Fruit fly (Drosophila melanogaster): Measurements from ENCODE around the gene eys.

Gene eys

DNA sequence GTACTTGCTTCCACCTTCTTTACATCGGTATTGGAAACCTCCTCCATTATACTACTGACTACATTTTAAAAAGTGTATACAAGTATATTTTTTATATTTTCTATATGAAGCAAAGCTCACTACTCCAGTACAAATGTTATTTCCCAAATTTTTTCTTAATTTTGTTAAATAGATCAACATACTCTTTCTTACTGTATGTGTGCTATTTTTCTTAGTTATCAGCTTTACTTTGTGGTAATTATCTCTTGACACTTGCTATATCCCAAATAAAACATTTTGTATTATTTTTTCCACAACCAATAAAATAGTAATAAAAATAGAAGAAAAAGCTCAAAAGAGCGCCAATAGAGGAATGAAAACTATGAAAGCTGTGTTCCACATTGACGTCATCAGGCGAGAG, 79.1 kb downstream of the eys start, which contains the start of gene CG43750:
CG43750 (minus strand) TSS at position 101 of the 400 bp plus-strand sequence.
- TF ChIP-seq Myc (optimal IDR thresholded peaks at IDR 0.05), result no peak
- TF ChIP-seq sage (GFP tag; optimal IDR thresholded peaks at IDR 0.05), result no peak
- TF ChIP-seq Dfd (GFP tag; optimal IDR thresholded peaks at IDR 0.05), result no peak

DNA sequence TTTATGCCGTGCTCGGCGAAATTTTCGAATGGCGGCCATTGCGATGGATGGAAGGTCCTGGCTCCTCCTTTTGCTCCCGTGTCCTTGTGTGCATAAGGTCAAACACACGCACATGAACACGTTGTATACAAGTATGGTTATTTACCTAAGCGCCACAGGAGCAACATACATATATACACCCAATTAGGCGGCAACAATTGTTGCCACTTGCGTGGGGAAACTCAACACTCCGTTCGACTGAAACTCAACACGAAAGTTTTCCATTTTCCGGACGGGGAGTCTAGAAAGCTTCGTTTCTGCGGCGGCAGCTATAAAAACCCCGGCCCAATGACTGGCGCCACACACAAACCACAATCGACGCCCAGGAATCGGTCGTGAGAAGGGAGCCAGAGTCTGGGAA, 79.8 kb downstream of the eys start, which contains the start of gene CG46448:
CG46448 (plus strand) TSS at position 340 of the 400 bp plus-strand sequence.
- TF ChIP-seq usp (GFP tag; optimal IDR thresholded peaks at IDR 0.05), result no peak
- TF ChIP-seq HLH106 (tag; optimal IDR thresholded peaks at IDR 0.05), result no peak
- TF ChIP-seq rgr (GFP tag; optimal IDR thresholded peaks at IDR 0.05), result no peak
- no peak for TF ChIP-seq OdsH (GFP tag; optimal IDR thresholded peaks at IDR 0.05)
- no peak for TF ChIP-seq Mio (GFP tag; optimal IDR thresholded peaks at IDR 0.05)
- TF ChIP-seq Dfd (GFP tag; optimal IDR thresholded peaks at IDR 0.05), result no peak
- TF ChIP-seq psq (GFP tag; optimal IDR thresholded peaks at IDR 0.05), result no peak
- no peak for TF ChIP-seq dl (GFP tag; optimal IDR thresholded peaks at IDR 0.05; ENCODE audit: insufficient read depth in 1 of 2, partially characterized antibody in 2 of 2)
- no peak for TF ChIP-seq Myc (optimal IDR thresholded peaks at IDR 0.05)
- no peak for TF ChIP-seq Hnf4 (GFP tag; optimal IDR thresholded peaks at IDR 0.05)

dm6 chr2L:2394872-2395271, 83.4 kb downstream of the eys start:
- no peak for TF ChIP-seq tai (GFP tag; optimal IDR thresholded peaks at IDR 0.05)
- no peak for TF ChIP-seq dsf (GFP tag; optimal IDR thresholded peaks at IDR 0.05; ENCODE audit: borderline replicate concordance)
- TF ChIP-seq brk (GFP tag; optimal IDR thresholded peaks at IDR 0.05), result no peak
- no peak for TF ChIP-seq Dfd (GFP tag; optimal IDR thresholded peaks at IDR 0.05)
- no peak for TF ChIP-seq dmrt93B (GFP tag; optimal IDR thresholded peaks at IDR 0.05)
- TF ChIP-seq Mio (GFP tag; optimal IDR thresholded peaks at IDR 0.05), result no peak
- no peak for TF ChIP-seq dl (GFP tag; optimal IDR thresholded peaks at IDR 0.05; ENCODE audit: insufficient read depth in 1 of 2, partially characterized antibody in 2 of 2)
- TF ChIP-seq HLH106 (tag; optimal IDR thresholded peaks at IDR 0.05), result peak; percentile 1
- TF ChIP-seq Sp1 (GFP tag; optimal IDR thresholded peaks at IDR 0.05), result peak; percentile 2
- TF ChIP-seq rgr (GFP tag; optimal IDR thresholded peaks at IDR 0.05), result no peak
- no peak for TF ChIP-seq OdsH (GFP tag; optimal IDR thresholded peaks at IDR 0.05)
- no peak for TF ChIP-seq usp (GFP tag; optimal IDR thresholded peaks at IDR 0.05)

dm6 chr2L:2397080-2397479, 85.6 kb downstream of the eys start:
- TF ChIP-seq fru (GFP tag; optimal IDR thresholded peaks at IDR 0.05) (peak; percentile 31), Hr83 (GFP tag; optimal IDR thresholded peaks at IDR 0.05; ENCODE audit: poor library complexity, severe bottlenecking) (no peak), Jra (GFP tag; optimal IDR thresholded peaks at IDR 0.05) (no peak), h (GFP tag; optimal IDR thresholded peaks at IDR 0.05) (peak; percentile 20), HLH106 (tag; optimal IDR thresholded peaks at IDR 0.05) (peak; percentile 22), sv (GFP tag; optimal IDR thresholded peaks at IDR 0.05) (no peak), Abd-B (GFP tag; optimal IDR thresholded peaks at IDR 0.05) (no peak), dl (GFP tag; optimal IDR thresholded peaks at IDR 0.05; ENCODE audit: insufficient read depth in 1 of 2, partially characterized antibody in 2 of 2) (no peak), Vsx2 (GFP tag; optimal IDR thresholded peaks at IDR 0.05; ENCODE audit: partially characterized antibody) (no peak), tai (GFP tag; optimal IDR thresholded peaks at IDR 0.05) (no peak), dmrt93B (GFP tag; optimal IDR thresholded peaks at IDR 0.05) (no peak), Dfd (GFP tag; optimal IDR thresholded peaks at IDR 0.05) (no peak), lola (GFP tag; optimal IDR thresholded peaks at IDR 0.05) (no peak), sage (GFP tag; optimal IDR thresholded peaks at IDR 0.05) (no peak), jim (GFP tag; optimal IDR thresholded peaks at IDR 0.05) (no peak), Rel (GFP tag; optimal IDR thresholded peaks at IDR 0.05) (no peak), Rel (tag; optimal IDR thresholded peaks at IDR 0.05) (no peak), ey (GFP tag; optimal IDR thresholded peaks at IDR 0.05) (peak; percentile 24), foxo (GFP tag; optimal IDR thresholded peaks at IDR 0.05) (peak in 1 of 2 experiments; percentile 40), GATAd (GFP tag; optimal IDR thresholded peaks at IDR 0.05) (no peak), rgr (GFP tag; optimal IDR thresholded peaks at IDR 0.05) (no peak), Myc (optimal IDR thresholded peaks at IDR 0.05) (no peak)

DNA sequence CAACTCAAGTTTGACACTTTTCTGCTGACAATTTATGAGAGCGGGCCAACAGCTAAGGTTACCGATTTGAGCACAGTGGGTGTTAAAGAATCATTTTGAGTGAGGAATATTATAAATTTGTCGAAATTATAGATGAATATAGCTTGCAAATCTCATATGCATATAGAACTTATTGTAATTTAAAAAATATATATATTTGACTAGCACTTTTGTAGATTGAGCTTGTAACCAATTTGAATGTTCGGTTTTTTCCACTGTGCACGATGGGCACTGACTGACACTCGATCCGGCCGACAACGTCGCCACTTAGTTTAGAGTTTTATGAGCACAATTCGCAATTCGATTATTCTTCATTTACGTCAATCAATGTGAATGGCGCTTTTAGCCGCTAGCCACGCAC, 87.0 kb downstream of the eys start:
- TF ChIP-seq foxo (GFP tag; optimal IDR thresholded peaks at IDR 0.05) (peak in 1 of 2 experiments; percentile 3), N (GFP tag; optimal IDR thresholded peaks at IDR 0.05) (no peak), GATAd (GFP tag; optimal IDR thresholded peaks at IDR 0.05) (no peak)
